Fruit fly (Drosophila melanogaster) whole organism, prepupa: ENCODE measurements around the gene Inx2.

ENCODE experiments used
- Blimp-1 ChIP-seq: fragments of 200-800 bp; sonication (Bioruptor generic); optimal IDR thresholded peaks from 3 replicates; lab custom pipeline; 2017; ENCODE audit warnings: missing biosample characterization, missing genetic modification characterization, mild to moderate bottlenecking, moderate library complexity, missing genetic modification reagents
- CG10631 ChIP-seq: fragments of 200-800 bp; sonication (Bioruptor generic); optimal IDR thresholded peaks from 2 replicates; lab custom pipeline; 2016; ENCODE audit warnings: missing biosample characterization, missing genetic modification characterization
- CG10669 ChIP-seq: fragments of 200-800 bp; sonication (Bioruptor generic); optimal IDR thresholded peaks from 3 replicates; lab custom pipeline; 2018; ENCODE audit warnings: missing biosample characterization, mild to moderate bottlenecking, missing genetic modification characterization, moderate library complexity
- CG11294 ChIP-seq: fragments of 200-800 bp; sonication (Bioruptor generic); IDR thresholded peaks from 2 replicates; pipeline ENCODE4 v1.3.6; 2022; ENCODE audit warnings: missing biosample characterization, missing genetic modification characterization
- CG11762 ChIP-seq: fragments of 200-800 bp; sonication (Bioruptor generic); optimal IDR thresholded peaks from 3 replicates; lab custom pipeline; 2016; ENCODE audit warnings: missing biosample characterization, missing genetic modification characterization; ENCODE audit not compliant: insufficient read depth
- CG15336 ChIP-seq: fragments of 200-800 bp; sonication (Bioruptor generic); IDR thresholded peaks from 2 replicates; pipeline ENCODE4 v1.3.6; 2022; ENCODE audit warnings: missing biosample characterization, missing genetic modification characterization
- CG1621 ChIP-seq: fragments of 200-800 bp; sonication (Bioruptor generic); optimal IDR thresholded peaks from 3 replicates; lab custom pipeline; 2018; ENCODE audit warnings: missing biosample characterization, mild to moderate bottlenecking, missing genetic modification characterization
- CG16779 ChIP-seq: fragments of 200-800 bp; sonication (Bioruptor generic); optimal IDR thresholded peaks from 3 replicates; lab custom pipeline; 2017; ENCODE audit warnings: missing biosample characterization, mild to moderate bottlenecking, missing genetic modification characterization
- CG3032 ChIP-seq: fragments of 200-800 bp; optimal IDR thresholded peaks from 2 replicates; lab custom pipeline; 2019; ENCODE audit warnings: missing biosample characterization, mild to moderate bottlenecking, missing genetic modification characterization, moderate library complexity
- CG31627 ChIP-seq: fragments of 200-800 bp; sonication (Bioruptor generic); optimal IDR thresholded peaks from 3 replicates; lab custom pipeline; 2016; ENCODE audit warnings: missing biosample characterization, missing genetic modification characterization
- CG32006 ChIP-seq: fragments of 200-800 bp; sonication (Bioruptor generic); optimal IDR thresholded peaks from 3 replicates; lab custom pipeline; 2017; ENCODE audit warnings: missing biosample characterization, mild to moderate bottlenecking, missing genetic modification characterization
- CG34406 ChIP-seq: fragments of 200-800 bp; sonication (Bioruptor generic); optimal IDR thresholded peaks from 3 replicates; lab custom pipeline; 2016; ENCODE audit warnings: missing biosample characterization, missing genetic modification characterization
- CG4318 ChIP-seq: fragments of 200-800 bp; sonication (Bioruptor generic); optimal IDR thresholded peaks from 3 replicates; lab custom pipeline; 2017; ENCODE audit warnings: missing biosample characterization, mild to moderate bottlenecking, missing genetic modification characterization
- CG6163 ChIP-seq: fragments of 200-800 bp; sonication (Bioruptor generic); IDR thresholded peaks from 3 replicates; pipeline ENCODE4 v1.3.6; 2022; ENCODE audit warnings: missing biosample characterization, missing genetic modification characterization
- CG6276 ChIP-seq: fragments of 200-800 bp; sonication (Bioruptor generic); optimal IDR thresholded peaks from 2 replicates; lab custom pipeline; 2017; ENCODE audit warnings: missing biosample characterization, mild to moderate bottlenecking, missing genetic modification characterization
- CG6854 ChIP-seq: fragments of 200-800 bp; sonication (Bioruptor generic); optimal IDR thresholded peaks from 2 replicates; lab custom pipeline; 2017; ENCODE audit warnings: missing biosample characterization, mild to moderate bottlenecking, missing genetic modification characterization
- CG7368 ChIP-seq: fragments of 200-800 bp; sonication (Bioruptor generic); optimal IDR thresholded peaks from 3 replicates; lab custom pipeline; 2016; ENCODE audit warnings: missing biosample characterization, missing genetic modification characterization
- CG8119 ChIP-seq: fragments of 200-800 bp; sonication (Bioruptor generic); IDR thresholded peaks from 3 replicates; pipeline ENCODE4 v1.3.6; 2022; ENCODE audit warnings: missing biosample characterization, missing genetic modification characterization
- CG8319 ChIP-seq: fragments of 200-800 bp; sonication (Bioruptor generic); optimal IDR thresholded peaks from 3 replicates; lab custom pipeline; 2016; ENCODE audit warnings: missing biosample characterization, missing genetic modification characterization
- CG8632 ChIP-seq: fragments of 200-800 bp; sonication (Bioruptor generic); optimal IDR thresholded peaks from 3 replicates; lab custom pipeline; 2016; ENCODE audit warnings: missing biosample characterization, missing genetic modification characterization
- CG9139 ChIP-seq: fragments of 200-800 bp; sonication (Bioruptor generic); optimal IDR thresholded peaks from 3 replicates; lab custom pipeline; 2017; ENCODE audit warnings: missing biosample characterization, mild to moderate bottlenecking, missing genetic modification characterization
- Eip75B ChIP-seq: fragments of 200-800 bp; sonication (Bioruptor generic); optimal IDR thresholded peaks from 3 replicates; lab custom pipeline; 2016; ENCODE audit warnings: missing biosample characterization, missing genetic modification characterization
- Eip78C ChIP-seq: fragments of 200-800 bp; sonication (Bioruptor generic); peaks from one replicate; lab custom pipeline; 2016; ENCODE audit warnings: missing biosample characterization, missing genetic modification characterization
- Eip93F ChIP-seq: fragments of 200-800 bp; sonication (Bioruptor generic); optimal IDR thresholded peaks from 2 replicates; lab custom pipeline; 2016; ENCODE audit warnings: missing biosample characterization, mild to moderate bottlenecking, missing genetic modification characterization
- Ets21C ChIP-seq: fragments of 200-800 bp; sonication (Bioruptor generic); optimal IDR thresholded peaks from 3 replicates; lab custom pipeline; 2016; ENCODE audit warnings: missing biosample characterization, missing genetic modification characterization
- Ets96B ChIP-seq: fragments of 200-800 bp; optimal IDR thresholded peaks from 2 replicates; lab custom pipeline; 2019; ENCODE audit warnings: missing biosample characterization, mild to moderate bottlenecking, missing genetic modification characterization, moderate library complexity
- Hr39 ChIP-seq: fragments of 200-800 bp; sonication (Bioruptor generic); optimal IDR thresholded peaks from 2 replicates; lab custom pipeline; 2016; ENCODE audit warnings: missing biosample characterization, missing genetic modification characterization
- Hr4 ChIP-seq: fragments of 200-800 bp; sonication (Bioruptor generic); optimal IDR thresholded peaks from 3 replicates; lab custom pipeline; 2016; ENCODE audit warnings: missing biosample characterization, missing genetic modification characterization
- Met ChIP-seq: fragments of 200-800 bp; sonication (Bioruptor generic); optimal IDR thresholded peaks from 3 replicates; lab custom pipeline; 2016; ENCODE audit warnings: missing biosample characterization, missing genetic modification characterization
- OdsH ChIP-seq: fragments of 200-800 bp; sonication (Bioruptor generic); optimal IDR thresholded peaks from 3 replicates; lab custom pipeline; 2016; ENCODE audit warnings: missing biosample characterization, missing genetic modification characterization
- Smox ChIP-seq: fragments of 200-800 bp; sonication (Bioruptor generic); optimal IDR thresholded peaks from 3 replicates; lab custom pipeline; 2016; ENCODE audit warnings: missing biosample characterization, missing genetic modification characterization
- Sox102F ChIP-seq: fragments of 200-800 bp; sonication (Bioruptor generic); optimal IDR thresholded peaks from 2 replicates; lab custom pipeline; 2016; ENCODE audit warnings: missing biosample characterization, mild to moderate bottlenecking, missing genetic modification characterization
- Sox14 ChIP-seq: fragments of 200-800 bp; sonication (Bioruptor generic); optimal IDR thresholded peaks from 3 replicates; lab custom pipeline; 2016; ENCODE audit warnings: missing biosample characterization, missing genetic modification characterization
- Sox15 ChIP-seq: fragments of 200-800 bp; sonication (Bioruptor generic); optimal IDR thresholded peaks from 3 replicates; lab custom pipeline; 2016; ENCODE audit warnings: missing biosample characterization, missing genetic modification characterization
- achi ChIP-seq: fragments of 200-800 bp; sonication (Bioruptor generic); optimal IDR thresholded peaks from 3 replicates; lab custom pipeline; 2016; ENCODE audit warnings: missing biosample characterization, missing genetic modification characterization
- acj6 ChIP-seq: fragments of 200-800 bp; sonication (Bioruptor generic); optimal IDR thresholded peaks from 3 replicates; lab custom pipeline; 2016; ENCODE audit warnings: missing biosample characterization, missing genetic modification characterization
- dsx ChIP-seq: fragments of 200-800 bp; optimal IDR thresholded peaks from 3 replicates; lab custom pipeline; 2019; ENCODE audit warnings: missing biosample characterization, mild to moderate bottlenecking, missing genetic modification characterization, moderate library complexity; ENCODE audit not compliant: poor library complexity, severe bottlenecking
- eg ChIP-seq: fragments of 200-800 bp; sonication (Bioruptor generic); IDR thresholded peaks from 3 replicates; pipeline ENCODE4 v1.3.6; 2022; ENCODE audit warnings: missing biosample characterization, missing genetic modification characterization
- esn ChIP-seq: fragments of 200-800 bp; sonication (Bioruptor generic); optimal IDR thresholded peaks from 2 replicates; lab custom pipeline; 2016; ENCODE audit warnings: missing biosample characterization, mild to moderate bottlenecking, missing genetic modification characterization, moderate library complexity
- fd59A ChIP-seq: fragments of 200-800 bp; sonication (Bioruptor generic); optimal IDR thresholded peaks from 2 replicates; lab custom pipeline; 2017; ENCODE audit warnings: missing biosample characterization, mild to moderate bottlenecking, missing genetic modification characterization, missing genetic modification reagents
- fkh ChIP-seq: fragments of 200-800 bp; sonication (Bioruptor generic); optimal IDR thresholded peaks from 3 replicates; lab custom pipeline; 2017; ENCODE audit warnings: missing biosample characterization, mild to moderate bottlenecking, missing genetic modification characterization, moderate library complexity
- lz ChIP-seq: fragments of 200-800 bp; sonication (Bioruptor generic); optimal IDR thresholded peaks from 3 replicates; lab custom pipeline; 2016; ENCODE audit warnings: missing biosample characterization, missing genetic modification characterization
- net ChIP-seq: fragments of 200-800 bp; sonication (Bioruptor generic); optimal IDR thresholded peaks from 3 replicates; lab custom pipeline; 2016; ENCODE audit warnings: missing biosample characterization, missing genetic modification characterization
- pdm3 ChIP-seq: fragments of 200-800 bp; sonication (Bioruptor generic); optimal IDR thresholded peaks from 3 replicates; lab custom pipeline; 2016; ENCODE audit warnings: missing biosample characterization, missing genetic modification characterization
- salr ChIP-seq, 2 experiments: fragments of 200-800 bp; sonication (Bioruptor generic); optimal IDR thresholded peaks; 3 replicates each; lab custom pipeline; 2016 to 2018; ENCODE audit warnings: missing biosample characterization in 2 of 2, missing genetic modification characterization in 2 of 2, mild to moderate bottlenecking in 1 of 2
- ss ChIP-seq, 2 experiments: fragments of 200-800 bp; sonication (Bioruptor generic); optimal IDR thresholded peaks; 2 replicates in 1 of 2; 3 replicates in 1 of 2; lab custom pipeline; 2017 to 2018; ENCODE audit warnings: mild to moderate bottlenecking in 2 of 2, missing biosample characterization in 2 of 2, missing genetic modification characterization in 2 of 2, moderate library complexity in 1 of 2
- svp ChIP-seq: fragments of 200-800 bp; sonication (Bioruptor generic); peaks from one replicate; lab custom pipeline; 2016; ENCODE audit warnings: missing biosample characterization, missing genetic modification characterization

Inx2 gene

dm6 chrX:6981470-6981952 lies 17.0 kb upstream of the Inx2 start (continued):
- TF ChIP-seq CG6854 (GFP tag; lab: Kevin White, UChicago) = peak; percentile 28
- TF ChIP-seq CG11294 (GFP tag; lab: Robert Waterston, UW) = no peak
- TF ChIP-seq svp (GFP tag; lab: Kevin White, UChicago) = peak; percentile 27
- no peak for TF ChIP-seq CG8632 (GFP tag; lab: Kevin White, UChicago)
- TF ChIP-seq Eip93F = no peak
- peak; percentile 1 for TF ChIP-seq acj6 (GFP tag; lab: Kevin White, UChicago)
- peak; percentile 26 for TF ChIP-seq net (GFP tag; lab: Kevin White, UChicago)
- TF ChIP-seq fd59A = no peak
- TF ChIP-seq CG9139 = peak; percentile 4
- peak; percentile 50; the same call in 2 of the 3 replicates for TF ChIP-seq eg (GFP tag; lab: Robert Waterston, UW)
- peak; percentile 26 for TF ChIP-seq Hr39 (GFP tag; lab: Kevin White, UChicago)
- peak; percentile 39 for TF ChIP-seq Sox14
- TF ChIP-seq CG11762 (GFP tag; lab: Kevin White, UChicago) = no peak
- peak; percentile 32 for TF ChIP-seq CG16779 (tag; lab: Kevin White, UChicago)
- TF ChIP-seq CG8319 (GFP tag; lab: Kevin White, UChicago) = no peak
- TF ChIP-seq CG1621 (tag; lab: Kevin White, UChicago) = no peak
- peak; percentile 32 for TF ChIP-seq Met (GFP tag; lab: Kevin White, UChicago)
- peak; percentile 53 for TF ChIP-seq Hr4
- TF ChIP-seq Blimp-1 (GFP tag; lab: Kevin White, UChicago) = no peak
- TF ChIP-seq esn (GFP tag; lab: Kevin White, UChicago) = peak; percentile 48
- peak; percentile 59 for TF ChIP-seq CG8119 (GFP tag; lab: Robert Waterston, UW)
- no peak for TF ChIP-seq fkh (GFP tag; lab: Kevin White, UChicago)
- TF ChIP-seq CG32006 (GFP tag; lab: Kevin White, UChicago) = peak; percentile 54
- TF ChIP-seq CG4318 (GFP tag; lab: Kevin White, UChicago) = no peak
- no peak for TF ChIP-seq Ets21C (GFP tag; lab: Kevin White, UChicago)
- TF ChIP-seq CG6276 (GFP tag; lab: Kevin White, UChicago) = peak; percentile 16
- no peak for TF ChIP-seq Sox15 (GFP tag; lab: Kevin White, UChicago)
- no peak for TF ChIP-seq Ets96B (tag; lab: Kevin White, UChicago)
- TF ChIP-seq salr (GFP tag; optimal IDR thresholded peaks at IDR 0.05; lab: Kevin White, UChicago) = no peak
- peak; percentile 72; the same call in 2 of the 3 replicates for TF ChIP-seq CG6163 (GFP tag; lab: Robert Waterston, UW)
- TF ChIP-seq CG31627 = peak; percentile 13
- TF ChIP-seq CG10631 (GFP tag; lab: Kevin White, UChicago) = peak; percentile 33
- TF ChIP-seq, all 60 proteins: peak for 37

DNA sequence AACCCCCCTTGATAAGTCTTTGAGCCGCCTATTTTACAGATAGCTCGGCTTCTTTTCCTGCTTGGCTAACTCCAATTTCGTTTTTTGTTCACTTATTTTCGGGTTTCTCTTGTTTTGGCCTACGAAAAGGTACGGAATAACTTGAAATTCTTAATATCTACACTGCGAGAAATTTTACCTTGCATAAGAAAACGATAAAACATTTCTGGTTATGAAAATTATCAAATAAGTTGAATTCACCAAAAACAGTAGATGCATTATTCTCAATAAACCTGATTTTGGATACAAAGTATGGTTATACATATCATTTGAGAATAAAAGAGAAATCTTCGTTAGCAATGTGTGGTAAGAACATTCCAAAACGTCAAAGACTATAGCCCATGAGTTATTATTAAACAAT lies 16.4 kb upstream of the Inx2 start:
- peak; percentile 38 for TF ChIP-seq CG10631 (GFP tag; lab: Kevin White, UChicago)
- no peak for TF ChIP-seq CG1621 (tag; lab: Kevin White, UChicago)
- peak; percentile 17 for TF ChIP-seq Ets21C (GFP tag; lab: Kevin White, UChicago)
- TF ChIP-seq Smox (GFP tag; lab: Kevin White, UChicago) = peak; percentile 50
- peak; percentile 11 for TF ChIP-seq fd59A
- TF ChIP-seq Eip78C (GFP tag; lab: Kevin White, UChicago) = peak; percentile 77
- TF ChIP-seq CG8319 (GFP tag; lab: Kevin White, UChicago) = no peak
- TF ChIP-seq CG31627 = peak; percentile 48
- peak; percentile 3 for TF ChIP-seq Sox15 (GFP tag; lab: Kevin White, UChicago)
- peak; percentile 44 for TF ChIP-seq CG10669
- no peak for TF ChIP-seq CG7368
- peak; percentile 38 for TF ChIP-seq CG34406
- TF ChIP-seq dsx (GFP tag; lab: Kevin White, UChicago) = peak; percentile 24
- peak; percentile 49 for TF ChIP-seq Hr39 (GFP tag; lab: Kevin White, UChicago)
- no peak; the same call in 1 of the 2 replicates for TF ChIP-seq CG15336 (GFP tag; lab: Robert Waterston, UW)
- peak; percentile 22 for TF ChIP-seq CG3032 (tag; lab: Kevin White, UChicago)
- peak; percentile 53 for TF ChIP-seq Sox14
- peak; percentile 36; the same call in 2 of the 3 replicates for TF ChIP-seq CG6163 (GFP tag; lab: Robert Waterston, UW)
- TF ChIP-seq pdm3 (GFP tag; lab: Kevin White, UChicago) = peak; percentile 52
- TF ChIP-seq Eip75B (GFP tag; lab: Kevin White, UChicago) = peak; percentile 36
- TF ChIP-seq OdsH (GFP tag; lab: Kevin White, UChicago) = peak; percentile 31
- TF ChIP-seq achi (GFP tag; lab: Kevin White, UChicago) = peak; percentile 49
- peak; percentile 46 for TF ChIP-seq CG8632 (GFP tag; lab: Kevin White, UChicago)
- peak in 1 of 2 experiments; percentile 9 for TF ChIP-seq ss (GFP tag; optimal IDR thresholded peaks at IDR 0.05; lab: Kevin White, UChicago)
- TF ChIP-seq salr (GFP tag; optimal IDR thresholded peaks at IDR 0.05; lab: Kevin White, UChicago) = no peak
- TF ChIP-seq Sox102F = no peak
- TF ChIP-seq svp (GFP tag; lab: Kevin White, UChicago) = peak; percentile 77
- TF ChIP-seq esn (GFP tag; lab: Kevin White, UChicago) = peak; percentile 64
- TF ChIP-seq fkh (GFP tag; lab: Kevin White, UChicago) = no peak
- TF ChIP-seq lz (GFP tag; lab: Kevin White, UChicago) = peak; percentile 50
- peak; percentile 37 for TF ChIP-seq CG32006 (GFP tag; lab: Kevin White, UChicago)
- TF ChIP-seq CG8119 (GFP tag; lab: Robert Waterston, UW) = 0 out of 3 replicates have a peak, but pooled peaks have one; percentile 24
